Worm (Caenorhabditis elegans) whole organism, L3 larva: Measurements from ENCODE around the gene W03C9.8.

Source experiments
- lin-15B ChIP-seq: fragments of 150-350 bp; optimal IDR thresholded peaks from 2 replicates; lab custom pipeline; 2014; ENCODE audit warnings: missing biosample characterization, missing genetic modification characterization
- nfya-1 ChIP-seq: sonication (generic microtip); optimal IDR thresholded peaks from 2 replicates; lab custom pipeline; 2017; ENCODE audit warnings: missing genetic modification characterization, mild to moderate bottlenecking, missing compliant biosample characterization, antibody characterized with exemption, moderate library complexity; ENCODE audit not compliant: insufficient read depth
- nhr-25 ChIP-seq: sonication (generic microtip); optimal IDR thresholded peaks from 2 replicates; lab custom pipeline; 2017; ENCODE audit warnings: missing biosample characterization, missing genetic modification characterization

ce11 chrII:11968275-11968674 lies 19.7 kb downstream of the W03C9.8 start, which contains the start of gene mex-1:
- TF ChIP-seq nfya-1 (tag; lab: Kevin White, UChicago) (no peak), lin-15B (no peak), nhr-25 (tag; lab: Kevin White, UChicago) (no peak)
